ENCODE assay signal across 6 fruit fly cellular contexts in genomic region chrX:21323933-21324688, dm6.
TF ChIP-seq lines count a peak whose summit lies in the region.

Gene Dd, minus strand, starts transcription at chrX:21324009.
Gene CG1486, plus strand, starts transcription at chrX:21324046.

- peak; percentile 33 for TF ChIP-seq CTCF in whole organism, embryonic (GFP tag; optimal IDR thresholded peaks at IDR 0.05; lab: Kevin White, UChicago)

TF ChIP-seq in Kc167, 6 proteins besides CTCF, POLR2A, EP300 and RAD21:
- TF ChIP-seq insv (optimal IDR thresholded peaks at IDR 0.05; lab: Kevin White, UChicago): no peak
- TF ChIP-seq Sin3A (optimal IDR thresholded peaks at IDR 0.05; lab: Kevin White, UChicago): peak; percentile 13

TF ChIP-seq in whole organism, adult, 20 proteins besides CTCF, POLR2A, EP300 and RAD21 (continues in another document):
- TF ChIP-seq CG11617 (GFP tag; optimal IDR thresholded peaks at IDR 0.05; lab: Kevin White, UChicago): peak; percentile 8
- no peak for TF ChIP-seq cnc (optimal IDR thresholded peaks at IDR 0.05; lab: Kevin White, UChicago)
- no peak for TF ChIP-seq Hr96 (GFP tag; optimal IDR thresholded peaks at IDR 0.05; lab: Kevin White, UChicago)
- no peak for TF ChIP-seq CG33017 (tag; optimal IDR thresholded peaks at IDR 0.05; lab: Kevin White, UChicago)
- TF ChIP-seq kay (GFP tag; lab: Kevin White, UChicago; ENCODE audit: borderline replicate concordance): no peak
- no peak for TF ChIP-seq ovo (GFP tag; optimal IDR thresholded peaks at IDR 0.05; lab: Kevin White, UChicago)
- peak; percentile 36 for TF ChIP-seq pad (GFP tag; optimal IDR thresholded peaks at IDR 0.05; lab: Kevin White, UChicago)
- no peak for TF ChIP-seq CG14711 (tag; optimal IDR thresholded peaks at IDR 0.05; lab: Kevin White, UChicago)
- TF ChIP-seq bab1 (GFP tag; optimal IDR thresholded peaks at IDR 0.05; lab: Kevin White, UChicago): peak; percentile 15
- TF ChIP-seq Clk (GFP tag; optimal IDR thresholded peaks at IDR 0.05; lab: Kevin White, UChicago): no peak
- TF ChIP-seq cic (GFP tag; optimal IDR thresholded peaks at IDR 0.05; lab: Kevin White, UChicago): no peak
- TF ChIP-seq Mnt (GFP tag; optimal IDR thresholded peaks at IDR 0.05; lab: Kevin White, UChicago): peak; percentile 51
- TF ChIP-seq CG7045 (GFP tag; optimal IDR thresholded peaks at IDR 0.05; lab: Kevin White, UChicago): no peak
- peak; percentile 94 for TF ChIP-seq tj (GFP tag; optimal IDR thresholded peaks at IDR 0.05; lab: Kevin White, UChicago)
- TF ChIP-seq CG5204 (GFP tag; optimal IDR thresholded peaks at IDR 0.05; lab: Kevin White, UChicago): no peak
- peak; percentile 27 for TF ChIP-seq CG7101 (tag; optimal IDR thresholded peaks at IDR 0.05; lab: Kevin White, UChicago)
- TF ChIP-seq Crg-1 (GFP tag; optimal IDR thresholded peaks at IDR 0.05; lab: Kevin White, UChicago): no peak
- no peak for TF ChIP-seq CG1620 (GFP tag; optimal IDR thresholded peaks at IDR 0.05; lab: Kevin White, UChicago)

TF ChIP-seq in whole organism, embryonic, 481 proteins besides CTCF, POLR2A, EP300 and RAD21 (continues in another document):
- TF ChIP-seq Xrp1 (GFP tag; IDR thresholded peaks at IDR 0.05; lab: Robert Waterston, UW) (no peak), Fer2 (tag; optimal IDR thresholded peaks at IDR 0.05; lab: Kevin White, UChicago) (no peak), Ada2b (GFP tag; IDR thresholded peaks at IDR 0.05; lab: Robert Waterston, UW) (no peak), ham (GFP tag; IDR thresholded peaks at IDR 0.05; lab: Robert Waterston, UW) (no peak), Camta (GFP tag; optimal IDR thresholded peaks at IDR 0.05; lab: Kevin White, UChicago) (no peak), phol (tag; optimal IDR thresholded peaks at IDR 0.05; lab: Kevin White, UChicago) (peak; percentile 51), D (optimal IDR thresholded peaks at IDR 0.05; lab: Kevin White, UChicago) (peak; percentile 32), D (GFP tag; optimal IDR thresholded peaks at IDR 0.05; lab: Kevin White, UChicago) (no peak), amos (GFP tag; IDR thresholded peaks at IDR 0.05; lab: Robert Waterston, UW; ENCODE audit: partially characterized antibody) (peak; percentile 93), dmrt11E (tag; optimal IDR thresholded peaks at IDR 0.05; lab: Kevin White, UChicago) (peak; percentile 9), CG12071 (GFP tag; optimal IDR thresholded peaks at IDR 0.05; lab: Kevin White, UChicago) (no peak), CG14014 (GFP tag; IDR thresholded peaks at IDR 0.05; lab: Robert Waterston, UW) (no peak), onecut (GFP tag; IDR thresholded peaks at IDR 0.05; lab: Robert Waterston, UW) (no peak), br (optimal IDR thresholded peaks at IDR 0.05; lab: Kevin White, UChicago) (no peak), bigmax (GFP tag; optimal IDR thresholded peaks at IDR 0.05; lab: Kevin White, UChicago) (peak; percentile 66), CG1603 (tag; optimal IDR thresholded peaks at IDR 0.05; lab: Kevin White, UChicago) (peak; percentile 79), CG31388 (GFP tag; optimal IDR thresholded peaks at IDR 0.05; lab: Kevin White, UChicago) (no peak), grn (GFP tag; optimal IDR thresholded peaks at IDR 0.05; lab: Kevin White, UChicago) (no peak), CG6813 (GFP tag; optimal IDR thresholded peaks at IDR 0.05; lab: Kevin White, UChicago) (no peak)

TF ChIP-seq in whole organism, prepupa, 60 proteins besides CTCF, POLR2A, EP300 and RAD21:
- TF ChIP-seq CG31627 (GFP tag; optimal IDR thresholded peaks at IDR 0.05; lab: Kevin White, UChicago) (peak; percentile 9), CG6163 (GFP tag; IDR thresholded peaks at IDR 0.05; lab: Robert Waterston, UW) (0 out of 3 replicates have a peak, but pooled peaks have one; percentile 6), Sox14 (GFP tag; optimal IDR thresholded peaks at IDR 0.05; lab: Kevin White, UChicago) (peak; percentile 25), Eip78C (GFP tag; lab: Kevin White, UChicago) (peak; percentile 35), fkh (GFP tag; optimal IDR thresholded peaks at IDR 0.05; lab: Kevin White, UChicago) (peak; percentile 74), ss (GFP tag; optimal IDR thresholded peaks at IDR 0.05; lab: Kevin White, UChicago) (no peak), CG7368 (GFP tag; optimal IDR thresholded peaks at IDR 0.05; lab: Kevin White, UChicago) (no peak), CG15336 (GFP tag; IDR thresholded peaks at IDR 0.05; lab: Robert Waterston, UW) (0 out of 2 replicates have a peak, but pooled peaks have one; percentile 22), Lpt (GFP tag; optimal IDR thresholded peaks at IDR 0.05; lab: Kevin White, UChicago) (no peak), dsx (GFP tag; optimal IDR thresholded peaks at IDR 0.05; lab: Kevin White, UChicago; ENCODE audit: poor library complexity, severe bottlenecking) (no peak), achi (GFP tag; optimal IDR thresholded peaks at IDR 0.05; lab: Kevin White, UChicago) (peak; percentile 0)

TF ChIP-seq in whole organism, pupa, 21 proteins besides CTCF, POLR2A, EP300 and RAD21:
- TF ChIP-seq Pif1B (GFP tag; optimal IDR thresholded peaks at IDR 0.05; lab: Kevin White, UChicago): no peak
- peak; percentile 13 for TF ChIP-seq CG34367 (tag; optimal IDR thresholded peaks at IDR 0.05; lab: Kevin White, UChicago)

TF ChIP-seq in whole organism, wandering third instar larva, 38 proteins besides CTCF, POLR2A, EP300 and RAD21:
- TF ChIP-seq Dfd (GFP tag; optimal IDR thresholded peaks at IDR 0.05; lab: Kevin White, UChicago) (peak; percentile 25), HLH106 (tag; optimal IDR thresholded peaks at IDR 0.05; lab: Kevin White, UChicago) (peak; percentile 4), Jra (GFP tag; optimal IDR thresholded peaks at IDR 0.05; lab: Kevin White, UChicago) (peak; percentile 28), h (GFP tag; optimal IDR thresholded peaks at IDR 0.05; lab: Kevin White, UChicago) (peak; percentile 33), Rel (GFP tag; optimal IDR thresholded peaks at IDR 0.05; lab: Kevin White, UChicago) (no peak), Rel (tag; optimal IDR thresholded peaks at IDR 0.05; lab: Kevin White, UChicago) (peak; percentile 22), Hr78 (GFP tag; optimal IDR thresholded peaks at IDR 0.05; lab: Kevin White, UChicago) (no peak), sage (GFP tag; optimal IDR thresholded peaks at IDR 0.05; lab: Kevin White, UChicago) (no peak), Dif (GFP tag; optimal IDR thresholded peaks at IDR 0.05; lab: Kevin White, UChicago; ENCODE audit: partially characterized antibody) (no peak), Myc (optimal IDR thresholded peaks at IDR 0.05; lab: Kevin White, UChicago) (peak; percentile 30), CG9705 (GFP tag; optimal IDR thresholded peaks at IDR 0.05; lab: Kevin White, UChicago) (no peak)
